Worm (Caenorhabditis elegans): ENCODE data around the gene F35B12.9.

F35B12.9 gene

ce11 chrV:11645244-11645643 lies 44.3 kb downstream of the F35B12.9 start, which contains the start of gene skp-1:
TSS of gene skp-1 (plus strand) at chrV:11645481.
- no peak for TF ChIP-seq ceh-36 (tag; optimal IDR thresholded peaks at IDR 0.05)
- TF ChIP-seq pes-1 (GFP tag; IDR thresholded peaks at IDR 0.05) = no peak
- no peak for TF ChIP-seq hmg-4 (GFP tag; optimal IDR thresholded peaks at IDR 0.05)
- no peak for TF ChIP-seq flt-1 (GFP tag; IDR thresholded peaks at IDR 0.05)
- TF ChIP-seq hnd-1 (tag; optimal IDR thresholded peaks at IDR 0.05) = no peak
- TF ChIP-seq ets-7 (tag; optimal IDR thresholded peaks at IDR 0.05) = no peak

ce11 chrV:11647821-11648220 lies 46.9 kb downstream of the F35B12.9 start:
- no peak for TF ChIP-seq sea-1 (GFP tag; conservative IDR thresholded peaks at IDR 0.05)
- no peak for TF ChIP-seq B0310.2 (tag; optimal IDR thresholded peaks at IDR 0.05)
- TF ChIP-seq tbx-11 (GFP tag; IDR thresholded peaks at IDR 0.05) = no peak
- no peak for TF ChIP-seq ceh-13 (GFP tag; optimal IDR thresholded peaks at IDR 0.05)
- TF ChIP-seq hmbx-1 (tag; optimal IDR thresholded peaks at IDR 0.05) = no peak
- no peak for TF ChIP-seq hmg-4 (GFP tag; optimal IDR thresholded peaks at IDR 0.05)
- TF ChIP-seq ets-7 (tag; optimal IDR thresholded peaks at IDR 0.05) = no peak

- TF ChIP-seq hmbx-1 (tag; optimal IDR thresholded peaks at IDR 0.05) (no peak), sea-1 (GFP tag; conservative IDR thresholded peaks at IDR 0.05) (no peak), F13C5.2 (tag; optimal IDR thresholded peaks at IDR 0.05) (no peak), B0310.2 (tag; optimal IDR thresholded peaks at IDR 0.05) (no peak), tbx-11 (GFP tag; IDR thresholded peaks at IDR 0.05) (no peak), flt-1 (GFP tag; IDR thresholded peaks at IDR 0.05) (no peak), ama-1 (optimal IDR thresholded peaks at IDR 0.05) (no peak), ets-7 (tag; optimal IDR thresholded peaks at IDR 0.05) (no peak), pes-1 (GFP tag; IDR thresholded peaks at IDR 0.05) (no peak), hnd-1 (tag; optimal IDR thresholded peaks at IDR 0.05) (no peak), scrt-1 (GFP tag; IDR thresholded peaks at IDR 0.05) (no peak), ceh-13 (GFP tag; optimal IDR thresholded peaks at IDR 0.05) (no peak), hmg-4 (GFP tag; optimal IDR thresholded peaks at IDR 0.05) (no peak)
Measured at ce11 chrV:11648435-11648834, 47.5 kb downstream of the F35B12.9 start.

- TF ChIP-seq F13C5.2 (tag; optimal IDR thresholded peaks at IDR 0.05) (no peak), B0310.2 (tag; optimal IDR thresholded peaks at IDR 0.05) (no peak), pes-1 (GFP tag; IDR thresholded peaks at IDR 0.05) (no peak), ceh-13 (GFP tag; optimal IDR thresholded peaks at IDR 0.05) (no peak), aly-1 (tag; optimal IDR thresholded peaks at IDR 0.05) (no peak), tra-4 (tag; optimal IDR thresholded peaks at IDR 0.05) (no peak), hmg-4 (GFP tag; optimal IDR thresholded peaks at IDR 0.05) (no peak), tbx-37 (GFP tag; conservative IDR thresholded peaks at IDR 0.05) (no peak), hmbx-1 (tag; optimal IDR thresholded peaks at IDR 0.05) (no peak), flt-1 (GFP tag; IDR thresholded peaks at IDR 0.05) (no peak), ama-1 (optimal IDR thresholded peaks at IDR 0.05) (no peak), scrt-1 (GFP tag; IDR thresholded peaks at IDR 0.05) (no peak)
Measured at ce11 chrV:11649254-11649653, 48.3 kb downstream of the F35B12.9 start.

- TF ChIP-seq hnd-1 (tag; optimal IDR thresholded peaks at IDR 0.05) (no peak), hmbx-1 (tag; optimal IDR thresholded peaks at IDR 0.05) (no peak), pes-1 (GFP tag; IDR thresholded peaks at IDR 0.05) (no peak), hmg-4 (GFP tag; optimal IDR thresholded peaks at IDR 0.05) (no peak), ceh-36 (tag; optimal IDR thresholded peaks at IDR 0.05) (no peak), B0310.2 (tag; optimal IDR thresholded peaks at IDR 0.05) (no peak), flt-1 (GFP tag; IDR thresholded peaks at IDR 0.05) (no peak), tbx-11 (GFP tag; IDR thresholded peaks at IDR 0.05) (no peak), ets-7 (tag; optimal IDR thresholded peaks at IDR 0.05) (no peak), aly-1 (tag; optimal IDR thresholded peaks at IDR 0.05) (no peak), scrt-1 (GFP tag; IDR thresholded peaks at IDR 0.05) (no peak), ama-1 (optimal IDR thresholded peaks at IDR 0.05) (no peak), ceh-13 (GFP tag; optimal IDR thresholded peaks at IDR 0.05) (no peak)
Measured at ce11 chrV:11650720-11651119, 49.7 kb downstream of the F35B12.9 start, which contains the start of gene zip-10. TSS of gene zip-10 (minus strand) at chrV:11650762.
